Worm (Caenorhabditis elegans): ENCODE measurements around the gene Y49G5A.1.

The Y49G5A.1 gene

ce11 chrV:5295940-5296339, 8.8 kb upstream of the Y49G5A.1 start (continued):
- TF ChIP-seq nhr-6 (tag; optimal IDR thresholded peaks at IDR 0.05): no peak
- no peak for TF ChIP-seq nhr-23 (tag; optimal IDR thresholded peaks at IDR 0.05)

- TF ChIP-seq unc-39 (tag; optimal IDR thresholded peaks at IDR 0.05) (no peak), nhr-129 (tag; optimal IDR thresholded peaks at IDR 0.05) (no peak), nhr-77 (tag; optimal IDR thresholded peaks at IDR 0.05) (no peak), peb-1 (tag; optimal IDR thresholded peaks at IDR 0.05) (no peak)
Observed at ce11 chrV:5288676-5289075, 1.5 kb upstream of the Y49G5A.1 start.

- no peak for TF ChIP-seq lin-11 (tag; optimal IDR thresholded peaks at IDR 0.05)
- no peak for TF ChIP-seq nhr-237 (tag; optimal IDR thresholded peaks at IDR 0.05)
- TF ChIP-seq ZK546.5 (tag; optimal IDR thresholded peaks at IDR 0.05): no peak
- no peak for TF ChIP-seq lin-39 (tag; optimal IDR thresholded peaks at IDR 0.05)
- TF ChIP-seq unc-39 (tag; optimal IDR thresholded peaks at IDR 0.05): no peak
- TF ChIP-seq mbf-1 (tag; optimal IDR thresholded peaks at IDR 0.05): no peak
- no peak for TF ChIP-seq mab-5 (tag; optimal IDR thresholded peaks at IDR 0.05)
Observed at ce11 chrV:5278001-5278400, 9.2 kb downstream of the Y49G5A.1 start, which contains the start of gene B0238.9. Gene B0238.9, minus strand, starts transcription at chrV:5278101.

- TF ChIP-seq Y55F3AM.14 (GFP tag; optimal IDR thresholded peaks at IDR 0.05) (peak; percentile 5), alr-1 (tag; optimal IDR thresholded peaks at IDR 0.05) (no peak)
Observed at ce11 chrV:5275426-5276007, 11.7 kb downstream of the Y49G5A.1 start.

- peak; percentile 34 for TF ChIP-seq mab-5 (tag; optimal IDR thresholded peaks at IDR 0.05)
- peak; percentile 41 for TF ChIP-seq sma-9 (GFP tag; optimal IDR thresholded peaks at IDR 0.05)
- no peak for TF ChIP-seq sma-9 (tag; optimal IDR thresholded peaks at IDR 0.05)
- TF ChIP-seq sem-4 (tag; optimal IDR thresholded peaks at IDR 0.05): peak; percentile 24
- TF ChIP-seq Y55F3AM.14 (GFP tag; optimal IDR thresholded peaks at IDR 0.05): no peak
- peak; percentile 59 to 70 for TF ChIP-seq lsy-2 (tag; optimal IDR thresholded peaks at IDR 0.05)
- peak; percentile 57 for TF ChIP-seq nhr-25 (tag; optimal IDR thresholded peaks at IDR 0.05)
- peak; percentile 38 for TF ChIP-seq crh-2 (tag; optimal IDR thresholded peaks at IDR 0.05)
- TF ChIP-seq nhr-237 (tag; optimal IDR thresholded peaks at IDR 0.05): no peak
- peak; percentile 53 for TF ChIP-seq F13H6.1 (tag; optimal IDR thresholded peaks at IDR 0.05)
- peak; percentile 58 for TF ChIP-seq C34F6.9 (tag; optimal IDR thresholded peaks at IDR 0.05)
- peak; percentile 77 for TF ChIP-seq gmeb-1 (tag; optimal IDR thresholded peaks at IDR 0.05)
- peak; percentile 2 for TF ChIP-seq fos-1 (tag; optimal IDR thresholded peaks at IDR 0.05)
- peak; percentile 52 for TF ChIP-seq unc-55 (GFP tag; optimal IDR thresholded peaks at IDR 0.05)
- TF ChIP-seq lin-13 (GFP tag; optimal IDR thresholded peaks at IDR 0.05): peak; percentile 24
- no peak for TF ChIP-seq ztf-11 (tag; optimal IDR thresholded peaks at IDR 0.05)
Observed at ce11 chrV:5274974-5275373, 12.2 kb downstream of the Y49G5A.1 start.

ce11 chrV:5273770-5274169, 13.4 kb downstream of the Y49G5A.1 start, which contains the start of gene natc-2:
Gene natc-2, plus strand, starts transcription at chrV:5274070.
- TF ChIP-seq nhr-6 (tag; optimal IDR thresholded peaks at IDR 0.05) (no peak), skn-1 (tag; optimal IDR thresholded peaks at IDR 0.05) (no peak), mbf-1 (tag; optimal IDR thresholded peaks at IDR 0.05) (no peak), aly-2 (tag; optimal IDR thresholded peaks at IDR 0.05) (no peak)

ce11 chrV:5273241-5273640, 13.9 kb downstream of the Y49G5A.1 start:
- TF ChIP-seq fos-1 (tag; optimal IDR thresholded peaks at IDR 0.05) (peak; percentile 44), nhr-11 (tag; optimal IDR thresholded peaks at IDR 0.05) (no peak), sma-9 (GFP tag; optimal IDR thresholded peaks at IDR 0.05) (peak; percentile 65), sma-9 (tag; optimal IDR thresholded peaks at IDR 0.05) (no peak)
